Worm (Caenorhabditis elegans) whole organism, L1 larva: ENCODE results near the gene str-214.

Experiments
- ces-1 ChIP-seq: fragments of 150-350 bp; optimal IDR thresholded peaks from 2 replicates; lab custom pipeline; 2014; ENCODE audit warnings: missing biosample characterization, missing genetic modification reagents, missing genetic modification characterization
- elt-3 ChIP-seq, 6 experiments: fragments of 150-350 bp in 1 of 6; sonication (generic microtip); optimal IDR thresholded peaks; 2 replicates each; lab custom pipeline; 2017 to 2018; ENCODE audit warnings: missing biosample characterization in 6 of 6, missing genetic modification characterization in 6 of 6, inconsistent platforms in 1 of 6
- grh-1 ChIP-seq: fragments of 200-800 bp; sonication (Bioruptor generic); IDR thresholded peaks from 2 replicates; pipeline ENCODE4 v1.3.6; 2022; ENCODE audit warnings: missing genetic modification reagents, missing genetic modification characterization, missing compliant biosample characterization
- jun-1 ChIP-seq: fragments of 150-350 bp; optimal IDR thresholded peaks from 2 replicates; lab custom pipeline; 2014; ENCODE audit warnings: missing biosample characterization, missing genetic modification reagents, missing genetic modification characterization
- mep-1 ChIP-seq: fragments of 150-350 bp; optimal IDR thresholded peaks from 2 replicates; lab custom pipeline; 2014; ENCODE audit warnings: missing biosample characterization, missing genetic modification characterization
- nhr-237 ChIP-seq: fragments of 150-350 bp; optimal IDR thresholded peaks from 2 replicates; lab custom pipeline; 2014; ENCODE audit warnings: missing biosample characterization, missing genetic modification characterization
- nhr-28 ChIP-seq: fragments of 150-350 bp; optimal IDR thresholded peaks from 2 replicates; lab custom pipeline; 2014; ENCODE audit warnings: missing biosample characterization, missing genetic modification characterization
- nhr-77 ChIP-seq: fragments of 150-350 bp; optimal IDR thresholded peaks from 2 replicates; lab custom pipeline; 2014; ENCODE audit warnings: missing biosample characterization, missing genetic modification characterization
- snpc-4 ChIP-seq: fragments of 150-350 bp; optimal IDR thresholded peaks from 2 replicates; lab custom pipeline; 2014; ENCODE audit warnings: missing biosample characterization, missing genetic modification characterization
- tlp-1 ChIP-seq: fragments of 150-350 bp; optimal IDR thresholded peaks from 2 replicates; lab custom pipeline; 2014; ENCODE audit warnings: missing biosample characterization, missing genetic modification characterization

DNA sequence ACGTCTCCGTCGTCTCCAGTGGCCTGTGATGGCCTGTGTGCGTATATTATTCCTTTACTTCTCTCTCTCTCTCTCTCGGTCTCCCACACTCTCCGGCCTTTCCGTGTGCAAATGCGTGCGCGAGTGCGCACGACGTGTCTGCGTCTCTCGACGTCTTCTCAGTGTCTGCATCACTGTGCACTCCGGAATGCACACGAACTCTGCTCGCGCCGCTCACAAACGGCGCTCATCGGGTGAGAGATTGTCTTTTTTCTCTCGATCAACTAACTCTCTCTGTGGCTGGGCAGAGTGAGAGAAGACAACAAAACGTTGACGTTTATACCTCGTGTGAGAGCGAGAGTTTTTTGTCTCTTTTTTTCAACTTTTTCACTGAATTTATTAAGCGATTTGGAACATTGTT is 40.8 kb downstream of the str-214 start:
- TF ChIP-seq tlp-1 (tag; lab: Kevin White, UChicago), result no peak
- TF ChIP-seq mep-1 (tag; lab: Kevin White, UChicago), result peak; percentile 77
- peak; percentile 83 for TF ChIP-seq jun-1 (tag; lab: Kevin White, UChicago)
- TF ChIP-seq elt-3 (tag; optimal IDR thresholded peaks at IDR 0.05; lab: Kevin White, UChicago), result peak in 3 of 6 experiments; percentile 75 to 83 (median 81)
- TF ChIP-seq grh-1, result no peak
- TF ChIP-seq ces-1, result no peak
- peak; percentile 81 for TF ChIP-seq nhr-77
- TF ChIP-seq snpc-4 (tag; lab: Kevin White, UChicago), result peak; percentile 86
- TF ChIP-seq nhr-28 (tag; lab: Kevin White, UChicago), result no peak
- peak; percentile 60 for TF ChIP-seq nhr-237 (tag; lab: Kevin White, UChicago)
